Worm (Caenorhabditis elegans): ENCODE measurements around the gene ZK721.4.

ce11 chrX:8819815-8820415 lies 41.3 kb downstream of the ZK721.4 start:
- TF ChIP-seq fkh-10 (GFP tag; optimal IDR thresholded peaks at IDR 0.05) (no peak), zag-1 (tag; optimal IDR thresholded peaks at IDR 0.05) (no peak), pha-4 (tag; optimal IDR thresholded peaks at IDR 0.05) (no peak), ama-1 (optimal IDR thresholded peaks at IDR 0.05) (no peak), nfya-1 (tag; optimal IDR thresholded peaks at IDR 0.05; ENCODE audit: insufficient read depth) (no peak), nhr-237 (tag; optimal IDR thresholded peaks at IDR 0.05) (no peak)
